Worm (Caenorhabditis elegans) whole organism, late embryonic: ENCODE results near the gene wrt-10.
A peak's percentile ranks its signal among the peaks of the same experiment; 100 is the strongest.

ENCODE experiments used
- C08G9.2 ChIP-seq: sonication (generic microtip); optimal IDR thresholded peaks from 2 replicates; lab custom pipeline; 2016; ENCODE audit warnings: mild to moderate bottlenecking, missing genetic modification characterization, moderate library complexity, missing compliant biosample characterization
- C38D4.7 ChIP-seq: fragments of 200-800 bp; sonication (Bioruptor generic); optimal IDR thresholded peaks from 2 replicates; lab custom pipeline; 2018; ENCODE audit warnings: mild to moderate bottlenecking, missing genetic modification characterization, moderate library complexity, missing compliant biosample characterization
- F13H6.1 ChIP-seq: sonication (generic microtip); optimal IDR thresholded peaks from 2 replicates; lab custom pipeline; 2016; ENCODE audit warnings: missing genetic modification characterization, missing compliant biosample characterization
- K09A11.1 ChIP-seq: sonication (generic microtip); optimal IDR thresholded peaks from 2 replicates; lab custom pipeline; 2017; ENCODE audit warnings: antibody characterized with exemption, mild to moderate bottlenecking, missing genetic modification characterization, missing compliant biosample characterization; ENCODE audit not compliant: insufficient read depth
- ceh-14 ChIP-seq: sonication (generic microtip); optimal IDR thresholded peaks from 2 replicates; lab custom pipeline; 2016; ENCODE audit warnings: missing genotype, missing genetic modification characterization, missing compliant biosample characterization
- ceh-2 ChIP-seq: sonication (generic microtip); optimal IDR thresholded peaks from 2 replicates; lab custom pipeline; 2016; ENCODE audit warnings: missing genotype, missing genetic modification characterization, missing compliant biosample characterization
- ceh-22 ChIP-seq: sonication (generic microtip); optimal IDR thresholded peaks from 2 replicates; lab custom pipeline; 2017; ENCODE audit warnings: missing biosample characterization, missing genetic modification characterization
- ceh-30 ChIP-seq: fragments of 150-350 bp; optimal IDR thresholded peaks from 2 replicates; lab custom pipeline; 2014; ENCODE audit warnings: missing biosample characterization, missing genetic modification characterization
- ceh-31 ChIP-seq: sonication (generic microtip); optimal IDR thresholded peaks from 2 replicates; lab custom pipeline; 2016; ENCODE audit warnings: missing genetic modification characterization, missing compliant biosample characterization
- ceh-34 ChIP-seq: sonication (generic microtip); optimal IDR thresholded peaks from 2 replicates; lab custom pipeline; 2016; ENCODE audit warnings: mild to moderate bottlenecking, missing genetic modification characterization, missing compliant biosample characterization
- ceh-45 ChIP-seq: fragments of 200-800 bp; sonication (Bioruptor generic); IDR thresholded peaks from 2 replicates; pipeline ENCODE4 v1.3.6; 2022; ENCODE audit warnings: missing genetic modification reagents, missing genetic modification characterization, missing compliant biosample characterization
- ceh-6 ChIP-seq: fragments of 200-800 bp; sonication (Bioruptor generic); optimal IDR thresholded peaks from 2 replicates; lab custom pipeline; 2018; ENCODE audit warnings: mild to moderate bottlenecking, missing genetic modification characterization, missing compliant biosample characterization
- che-1 ChIP-seq: sonication (generic microtip); optimal IDR thresholded peaks from 2 replicates; lab custom pipeline; 2016; ENCODE audit warnings: mild to moderate bottlenecking, missing genetic modification characterization, missing compliant biosample characterization
- dmd-4 ChIP-seq: sonication (generic microtip); optimal IDR thresholded peaks from 2 replicates; lab custom pipeline; 2016; ENCODE audit warnings: borderline replicate concordance, missing genetic modification characterization, missing compliant biosample characterization
- dve-1 ChIP-seq: sonication (generic microtip); optimal IDR thresholded peaks from 2 replicates; lab custom pipeline; 2017; ENCODE audit warnings: antibody characterized with exemption, mild to moderate bottlenecking, missing genetic modification characterization, missing compliant biosample characterization
- elt-2 ChIP-seq: sonication (generic microtip); optimal IDR thresholded peaks from 2 replicates; lab custom pipeline; 2016; ENCODE audit warnings: missing genetic modification reagents, missing genetic modification characterization, missing compliant biosample characterization
- elt-4 ChIP-seq: sonication (generic microtip); optimal IDR thresholded peaks from 2 replicates; lab custom pipeline; 2016; ENCODE audit warnings: missing genetic modification characterization, missing compliant biosample characterization
- ets-4 ChIP-seq: sonication (generic microtip); optimal IDR thresholded peaks from 2 replicates; lab custom pipeline; 2016; ENCODE audit warnings: missing genetic modification characterization, missing compliant biosample characterization
- fax-1 ChIP-seq: sonication (generic microtip); optimal IDR thresholded peaks from 2 replicates; lab custom pipeline; 2016; ENCODE audit warnings: missing genotype, missing genetic modification characterization, missing compliant biosample characterization
- fkh-10 ChIP-seq: fragments of 150-350 bp; optimal IDR thresholded peaks from 2 replicates; lab custom pipeline; 2014; ENCODE audit warnings: missing biosample characterization, missing genetic modification reagents, missing genetic modification characterization
- fkh-6 ChIP-seq: sonication (generic microtip); optimal IDR thresholded peaks from 2 replicates; lab custom pipeline; 2016; ENCODE audit warnings: missing genetic modification characterization, missing compliant biosample characterization
- hlh-15 ChIP-seq: sonication (generic microtip); optimal IDR thresholded peaks from 2 replicates; lab custom pipeline; 2016; ENCODE audit warnings: missing genetic modification characterization, missing compliant biosample characterization
- hlh-6 ChIP-seq: sonication (generic microtip); optimal IDR thresholded peaks from 2 replicates; lab custom pipeline; 2016; ENCODE audit warnings: missing genotype, missing genetic modification characterization, missing compliant biosample characterization
- hlh-8 ChIP-seq: sonication (generic microtip); optimal IDR thresholded peaks from 2 replicates; lab custom pipeline; 2016; ENCODE audit warnings: missing genotype, missing genetic modification characterization, missing compliant biosample characterization
- lim-6 ChIP-seq: sonication (generic microtip); optimal IDR thresholded peaks from 2 replicates; lab custom pipeline; 2016; ENCODE audit warnings: missing genetic modification characterization, missing compliant biosample characterization
- npax-4 ChIP-seq: sonication (generic microtip); optimal IDR thresholded peaks from 2 replicates; lab custom pipeline; 2016; ENCODE audit warnings: missing genetic modification characterization, missing compliant biosample characterization
- pha-2 ChIP-seq: sonication (generic microtip); optimal IDR thresholded peaks from 2 replicates; lab custom pipeline; 2017; ENCODE audit warnings: mild to moderate bottlenecking, missing genetic modification characterization, missing compliant biosample characterization
- pros-1 ChIP-seq: fragments of 150-350 bp; optimal IDR thresholded peaks from 2 replicates; lab custom pipeline; 2014; ENCODE audit warnings: missing biosample characterization, missing genetic modification reagents, missing genetic modification characterization
- rnt-1 ChIP-seq: sonication (generic microtip); optimal IDR thresholded peaks from 2 replicates; lab custom pipeline; 2016; ENCODE audit warnings: missing genetic modification characterization, missing compliant biosample characterization
- sdc-2 ChIP-seq: sonication (generic microtip); optimal IDR thresholded peaks from 2 replicates; lab custom pipeline; 2016; ENCODE audit warnings: missing genotype, missing genetic modification characterization, missing compliant biosample characterization
- sox-2 ChIP-seq: fragments of 200-800 bp; sonication (Bioruptor generic); IDR thresholded peaks from 2 replicates; pipeline ENCODE4 v1.3.6; 2022; ENCODE audit warnings: missing genetic modification reagents, missing genetic modification characterization, missing compliant biosample characterization
- sox-4 ChIP-seq: sonication (generic microtip); optimal IDR thresholded peaks from 2 replicates; lab custom pipeline; 2017; ENCODE audit warnings: mild to moderate bottlenecking, missing genetic modification characterization, inconsistent platforms, missing compliant biosample characterization
- tbx-2 ChIP-seq: sonication (generic microtip); optimal IDR thresholded peaks from 2 replicates; lab custom pipeline; 2016; ENCODE audit warnings: missing genetic modification characterization, missing compliant biosample characterization
- ttx-3 ChIP-seq: sonication (generic microtip); optimal IDR thresholded peaks from 2 replicates; lab custom pipeline; 2016; ENCODE audit warnings: missing genetic modification reagents, missing genetic modification characterization, missing compliant biosample characterization
- unc-3 ChIP-seq, 2 experiments: fragments of 200-800 bp in 1 of 2; sonication (Bioruptor generic) in 1 of 2; sonication (generic microtip) in 1 of 2; conservative IDR thresholded peaks in 1 of 2; optimal IDR thresholded peaks in 1 of 2; 2 replicates each; pipeline versions ENCODE4 v1.3.6 to Lab custom; 2016 to 2022; ENCODE audit warnings: missing compliant biosample characterization in 2 of 2, missing genetic modification characterization in 2 of 2, missing genetic modification reagents in 1 of 2
- unc-42 ChIP-seq: sonication (generic microtip); optimal IDR thresholded peaks from 2 replicates; lab custom pipeline; 2016; ENCODE audit warnings: missing genotype, missing genetic modification characterization, missing compliant biosample characterization
- unc-86 ChIP-seq: sonication (generic microtip); optimal IDR thresholded peaks from 2 replicates; lab custom pipeline; 2016; ENCODE audit warnings: missing genetic modification characterization, missing compliant biosample characterization

The wrt-10 gene

DNA sequence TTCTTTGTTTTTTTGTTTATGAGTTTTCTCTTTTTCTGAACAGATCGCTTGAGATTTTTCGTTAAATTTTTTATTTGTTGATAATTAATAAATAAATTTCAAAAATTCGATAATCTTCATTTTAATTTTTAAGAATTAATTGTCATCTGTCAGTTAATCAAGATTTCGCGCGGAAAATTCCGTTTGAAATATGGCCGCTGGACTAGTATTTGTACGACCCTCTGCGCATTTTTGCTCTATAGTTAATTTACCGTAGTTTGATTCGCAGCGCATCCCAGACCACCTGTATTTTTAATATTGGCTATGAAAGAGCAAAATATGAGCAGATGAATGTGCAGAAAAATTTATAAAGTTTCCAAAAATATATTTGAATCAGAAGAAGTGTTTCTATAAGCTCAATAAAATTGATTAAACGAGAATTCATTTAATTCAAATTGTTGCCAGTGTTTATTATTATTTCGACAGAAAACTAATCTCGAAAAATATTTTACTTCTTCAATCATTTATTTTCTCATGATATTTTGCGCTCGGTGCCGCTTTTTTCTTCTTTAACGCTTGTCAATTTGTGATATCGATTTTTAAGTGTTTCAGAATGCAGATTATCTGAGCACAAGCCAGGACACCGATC, 3.4 kb upstream of the wrt-10 start, which contains the start of gene nfi-1:
Gene nfi-1, plus strand, starts transcription at position 578 of the 628 bp plus-strand sequence.
- TF ChIP-seq rnt-1 (no peak), unc-86 (tag; lab: Kevin White, UChicago) (no peak), ceh-30 (tag; lab: Kevin White, UChicago) (no peak), sox-4 (no peak), unc-42 (peak; percentile 47), K09A11.1 (no peak), F13H6.1 (tag; lab: Kevin White, UChicago) (no peak), hlh-8 (tag; lab: Kevin White, UChicago) (peak; percentile 38), ceh-34 (tag; lab: Kevin White, UChicago) (no peak), ets-4 (tag; lab: Kevin White, UChicago) (peak; percentile 61), npax-4 (tag; lab: Kevin White, UChicago) (no peak), tbx-2 (tag; lab: Kevin White, UChicago) (peak; percentile 62), unc-3 (GFP tag; conservative IDR thresholded peaks at IDR 0.05; lab: Robert Waterston, UW) (no peak), unc-3 (tag; optimal IDR thresholded peaks at IDR 0.05; lab: Kevin White, UChicago) (no peak), C08G9.2 (tag; lab: Kevin White, UChicago) (peak; percentile 74), fkh-10 (GFP tag; lab: Kevin White, UChicago) (no peak), ceh-31 (tag; lab: Kevin White, UChicago) (peak; percentile 67), C38D4.7 (GFP tag; lab: Kevin White, UChicago) (no peak), ceh-14 (no peak), ceh-22 (tag; lab: Kevin White, UChicago) (no peak), fax-1 (tag; lab: Kevin White, UChicago) (peak; percentile 17), ceh-2 (peak; percentile 70), lim-6 (tag; lab: Kevin White, UChicago) (peak; percentile 7), elt-2 (tag; lab: Kevin White, UChicago) (peak; percentile 44), dve-1 (tag; lab: Kevin White, UChicago) (no peak)

DNA sequence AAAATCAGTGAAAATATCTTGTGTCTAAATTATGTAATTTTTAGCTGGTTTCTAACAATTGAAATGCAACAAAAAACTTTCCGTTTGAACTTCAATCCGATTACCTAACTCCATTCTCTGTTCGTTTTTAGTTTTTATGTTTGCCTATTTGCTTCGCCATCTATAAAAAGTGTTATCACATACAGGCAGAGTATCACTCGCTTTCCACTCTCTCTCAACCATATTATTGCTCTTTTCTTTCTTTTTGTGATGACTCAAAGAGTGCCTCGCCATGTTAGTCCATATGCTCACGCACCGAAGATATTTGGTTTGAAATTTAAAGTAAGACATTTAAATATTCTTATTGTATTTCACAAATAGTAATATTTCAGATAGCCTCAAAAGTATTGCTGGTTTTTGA, 571 bp upstream of the wrt-10 start, which contains the start of gene ZK1290.13:
Gene ZK1290.13, plus strand, starts transcription at position 73 of the 400 bp plus-strand sequence.
- TF ChIP-seq ets-4 (tag; lab: Kevin White, UChicago), result no peak
- TF ChIP-seq sox-2 (GFP tag; lab: Robert Waterston, UW), result no peak
- TF ChIP-seq ceh-6, result no peak
- TF ChIP-seq ceh-22 (tag; lab: Kevin White, UChicago), result no peak
- TF ChIP-seq, all 69 proteins: peak for 0

DNA sequence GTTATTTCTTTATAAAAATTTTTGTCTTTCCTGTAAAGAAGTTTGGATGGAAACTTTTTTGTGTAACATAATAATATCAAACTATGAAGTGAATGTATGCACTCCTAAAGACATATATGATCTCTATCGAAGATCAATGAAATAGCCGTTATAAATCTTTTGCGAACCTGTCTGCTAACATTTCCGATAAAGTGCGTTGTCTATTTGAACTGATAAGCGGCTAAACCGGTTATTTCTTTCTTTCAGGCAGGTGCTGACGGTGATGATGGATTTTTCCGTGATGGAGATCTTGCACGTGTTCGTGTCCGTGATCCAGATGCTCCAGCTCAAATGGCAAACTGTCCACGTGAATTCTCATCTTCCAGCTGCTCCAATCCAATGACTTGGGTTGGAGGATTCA, 2.9 kb downstream of the wrt-10 start:
- TF ChIP-seq ceh-22 (tag; lab: Kevin White, UChicago) (no peak), npax-4 (tag; lab: Kevin White, UChicago) (no peak), dmd-4 (tag; lab: Kevin White, UChicago) (no peak), ceh-45 (GFP tag; lab: Robert Waterston, UW) (no peak)

DNA sequence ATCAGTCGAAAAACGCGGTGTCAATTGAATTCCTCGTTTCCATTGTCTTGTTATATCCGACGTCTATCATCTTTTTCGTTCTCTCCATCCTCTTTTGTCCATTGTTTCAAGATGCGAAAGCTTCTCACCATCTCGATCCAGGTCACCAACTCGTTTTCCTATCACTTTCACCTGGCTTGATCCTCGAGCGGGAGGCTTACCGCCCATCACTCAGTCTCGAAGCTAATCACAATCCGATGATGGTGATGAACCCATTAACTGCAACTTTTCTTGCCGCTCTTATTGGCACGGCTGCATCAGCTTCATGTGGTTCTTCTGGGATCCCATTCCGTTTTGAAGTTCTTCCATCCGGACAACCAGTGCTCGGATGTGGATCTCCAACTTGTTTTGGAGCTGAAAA, 3.4 kb downstream of the wrt-10 start, which contains the start of gene wrt-1:
Gene wrt-1, plus strand, starts transcription at position 53 of the 400 bp plus-strand sequence.
- no peak for TF ChIP-seq ttx-3 (tag; lab: Kevin White, UChicago)
- no peak for TF ChIP-seq sox-4
- no peak for TF ChIP-seq che-1
- no peak for TF ChIP-seq elt-4 (tag; lab: Kevin White, UChicago)
- no peak for TF ChIP-seq pros-1
- TF ChIP-seq unc-3 (GFP tag; conservative IDR thresholded peaks at IDR 0.05; lab: Robert Waterston, UW), result no peak
- TF ChIP-seq unc-3 (tag; optimal IDR thresholded peaks at IDR 0.05; lab: Kevin White, UChicago), result no peak
- TF ChIP-seq pha-2 (tag; lab: Kevin White, UChicago), result no peak
- no peak for TF ChIP-seq fkh-6 (tag; lab: Kevin White, UChicago)
- TF ChIP-seq elt-2 (tag; lab: Kevin White, UChicago), result no peak
- no peak for TF ChIP-seq sdc-2 (tag; lab: Kevin White, UChicago)
- TF ChIP-seq hlh-6 (tag; lab: Kevin White, UChicago), result no peak
- TF ChIP-seq hlh-15 (tag; lab: Kevin White, UChicago), result no peak
- no peak for TF ChIP-seq unc-42
- TF ChIP-seq unc-86 (tag; lab: Kevin White, UChicago), result no peak
- TF ChIP-seq C38D4.7 (GFP tag; lab: Kevin White, UChicago), result no peak
